Worm (Caenorhabditis elegans): ENCODE data around the gene mrpl-11.

DNA sequence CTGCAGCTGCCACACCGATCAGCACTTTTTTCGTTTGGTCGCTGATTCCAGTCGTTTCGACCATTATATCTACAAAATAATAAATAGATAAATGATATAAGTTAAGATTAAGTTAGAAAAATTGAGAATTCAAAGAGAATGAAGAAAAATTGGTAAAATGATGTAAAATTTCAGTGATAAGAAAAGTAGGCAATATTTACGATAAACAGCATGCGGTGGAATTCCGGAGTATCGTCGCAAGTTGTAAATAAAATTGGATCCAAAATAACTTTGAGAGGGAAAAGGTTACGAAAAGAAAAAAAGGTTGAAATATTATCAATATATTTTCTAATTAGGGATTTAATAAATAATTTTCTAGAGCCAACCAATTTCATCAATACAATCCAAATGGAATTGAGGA is 37.2 kb downstream of the mrpl-11 start, which contains the start of gene tomm-70:
- no peak for TF ChIP-seq Y55F3AM.14 (GFP tag; optimal IDR thresholded peaks at IDR 0.05)
- TF ChIP-seq sma-9 (GFP tag; optimal IDR thresholded peaks at IDR 0.05): no peak
- no peak for TF ChIP-seq sma-9 (tag; optimal IDR thresholded peaks at IDR 0.05)
- TF ChIP-seq ZK546.5 (tag; optimal IDR thresholded peaks at IDR 0.05): no peak
- no peak for TF ChIP-seq ztf-4 (tag; optimal IDR thresholded peaks at IDR 0.05)
- no peak for TF ChIP-seq lin-39 (tag; optimal IDR thresholded peaks at IDR 0.05)
- no peak for TF ChIP-seq sem-4 (tag; optimal IDR thresholded peaks at IDR 0.05)
- no peak for TF ChIP-seq ztf-11 (tag; optimal IDR thresholded peaks at IDR 0.05)
- no peak for TF ChIP-seq lin-13 (GFP tag; optimal IDR thresholded peaks at IDR 0.05)
- TF ChIP-seq elt-3 (tag; optimal IDR thresholded peaks at IDR 0.05): no peak
- no peak for TF ChIP-seq crh-2 (tag; optimal IDR thresholded peaks at IDR 0.05)
- no peak for TF ChIP-seq ama-1 (optimal IDR thresholded peaks at IDR 0.05)

All from whole organism, L2 larva.